Fruit fly (Drosophila melanogaster): Measurements from ENCODE around the gene CG9168.
A peak's percentile ranks its signal among the peaks of the same experiment; 100 is the strongest.

CG9168 gene

DNA sequence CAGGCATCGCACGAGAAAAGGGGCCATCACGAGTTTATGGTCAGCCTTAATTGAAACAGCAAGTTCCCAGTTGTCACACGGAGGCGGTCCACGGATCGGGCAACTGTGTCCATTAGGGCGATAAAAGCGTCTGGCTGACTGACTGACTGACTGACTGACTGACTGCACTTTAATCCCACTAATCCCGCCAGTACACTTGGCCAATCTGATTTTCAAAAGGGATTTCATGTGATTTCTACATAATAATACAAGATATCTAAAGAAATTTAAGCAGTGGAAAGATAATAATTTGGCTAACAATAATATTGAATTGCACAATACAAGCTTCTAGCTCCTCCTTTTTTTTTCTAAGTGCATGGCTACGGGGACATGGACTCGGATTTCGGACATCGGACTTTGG, 31.5 kb downstream of the CG9168 start (continued):
- TF ChIP-seq CG2202 (tag; optimal IDR thresholded peaks at IDR 0.05), result no peak
- no peak for TF ChIP-seq dpn (GFP tag; optimal IDR thresholded peaks at IDR 0.05)
- TF ChIP-seq CG6254 (GFP tag; optimal IDR thresholded peaks at IDR 0.05), result no peak
- no peak for TF ChIP-seq Hand (GFP tag; optimal IDR thresholded peaks at IDR 0.05)
- no peak for TF ChIP-seq sob (GFP tag; IDR thresholded peaks at IDR 0.05)
- TF ChIP-seq CG2199 (GFP tag; IDR thresholded peaks at IDR 0.05), result no peak
- TF ChIP-seq E2f2 (GFP tag; IDR thresholded peaks at IDR 0.05), result no peak
- TF ChIP-seq nerfin-1 (tag; optimal IDR thresholded peaks at IDR 0.05), result no peak
- no peak for TF ChIP-seq CG13287 (GFP tag; IDR thresholded peaks at IDR 0.05; ENCODE audit: partially characterized antibody)
- no peak for TF ChIP-seq Hey (tag; optimal IDR thresholded peaks at IDR 0.05)
- TF ChIP-seq nmo (GFP tag; optimal IDR thresholded peaks at IDR 0.05), result no peak
- TF ChIP-seq Hmx (GFP tag; optimal IDR thresholded peaks at IDR 0.05), result no peak
- no peak for TF ChIP-seq CG10274 (GFP tag; optimal IDR thresholded peaks at IDR 0.05)
- no peak for TF ChIP-seq Blimp-1 (GFP tag; optimal IDR thresholded peaks at IDR 0.05)
- TF ChIP-seq CG8924 (tag; optimal IDR thresholded peaks at IDR 0.05), result no peak
- peak; percentile 35 for TF ChIP-seq CG1603 (tag; optimal IDR thresholded peaks at IDR 0.05)
- no peak for TF ChIP-seq Mrtf (GFP tag; IDR thresholded peaks at IDR 0.05)
- peak; percentile 3 for TF ChIP-seq fd96Cb (tag; optimal IDR thresholded peaks at IDR 0.05)
- TF ChIP-seq kay (GFP tag; optimal IDR thresholded peaks at IDR 0.05), result no peak
- 0 out of 2 replicates have a peak, but pooled peaks have one; percentile 7 for TF ChIP-seq CG32772 (GFP tag; IDR thresholded peaks at IDR 0.05)
- no peak for TF ChIP-seq Sin3A (optimal IDR thresholded peaks at IDR 0.05)
- TF ChIP-seq fd3F (GFP tag; optimal IDR thresholded peaks at IDR 0.05), result no peak
- TF ChIP-seq dm (GFP tag; optimal IDR thresholded peaks at IDR 0.05), result no peak
- TF ChIP-seq CG11695 (GFP tag; IDR thresholded peaks at IDR 0.05), result no peak
- TF ChIP-seq amos (GFP tag; IDR thresholded peaks at IDR 0.05; ENCODE audit: partially characterized antibody), result no peak
- TF ChIP-seq CG15514 (GFP tag; optimal IDR thresholded peaks at IDR 0.05), result no peak
- TF ChIP-seq cg (GFP tag; optimal IDR thresholded peaks at IDR 0.05), result no peak
- no peak for TF ChIP-seq CHES-1-like (GFP tag; optimal IDR thresholded peaks at IDR 0.05)
- TF ChIP-seq B-H2 (GFP tag; optimal IDR thresholded peaks at IDR 0.05), result no peak
- TF ChIP-seq CG4820 (GFP tag; optimal IDR thresholded peaks at IDR 0.05), result no peak
- TF ChIP-seq CG34224 (GFP tag; IDR thresholded peaks at IDR 0.05; ENCODE audit: partially characterized antibody), result no peak
- TF ChIP-seq az2 (GFP tag; optimal IDR thresholded peaks at IDR 0.05), result no peak
- TF ChIP-seq CG42726 (GFP tag; IDR thresholded peaks at IDR 0.05; ENCODE audit: partially characterized antibody), result no peak
- TF ChIP-seq H2.0 (GFP tag; IDR thresholded peaks at IDR 0.05), result no peak
- peak; percentile 29 for TF ChIP-seq CG10979 (tag; optimal IDR thresholded peaks at IDR 0.05)
- TF ChIP-seq CG14667 (GFP tag; IDR thresholded peaks at IDR 0.05), result no peak
- no peak for TF ChIP-seq Nf-YB (GFP tag; optimal IDR thresholded peaks at IDR 0.05)
- TF ChIP-seq CG17328 (GFP tag; IDR thresholded peaks at IDR 0.05), result peak; percentile 24; the same call in 1 of the 2 replicates
- 0 out of 3 replicates have a peak, but pooled peaks have one; percentile 15 for TF ChIP-seq CG34422 (GFP tag; IDR thresholded peaks at IDR 0.05)
- TF ChIP-seq bsh (GFP tag; optimal IDR thresholded peaks at IDR 0.05), result peak in 1 of 2 experiments; percentile 48
- no peak for TF ChIP-seq cwo (GFP tag; optimal IDR thresholded peaks at IDR 0.05)
- peak; percentile 6; the same call in 1 of the 2 replicates for TF ChIP-seq CG10959 (GFP tag; IDR thresholded peaks at IDR 0.05)
- no peak for TF ChIP-seq MTF-1 (GFP tag; optimal IDR thresholded peaks at IDR 0.05; ENCODE audit: borderline replicate concordance)
- TF ChIP-seq CG4282 (GFP tag; optimal IDR thresholded peaks at IDR 0.05), result no peak
- no peak for TF ChIP-seq HmgD (GFP tag; optimal IDR thresholded peaks at IDR 0.05)
- TF ChIP-seq chm (GFP tag; IDR thresholded peaks at IDR 0.05), result peak; percentile 39; the same call in 1 of the 2 replicates
- no peak for TF ChIP-seq CG13894 (tag; optimal IDR thresholded peaks at IDR 0.05)
- no peak for TF ChIP-seq hb (GFP tag; IDR thresholded peaks at IDR 0.05; ENCODE audit: partially characterized antibody)
- TF ChIP-seq pzg (GFP tag; optimal IDR thresholded peaks at IDR 0.05), result no peak
- TF ChIP-seq HLH54F (GFP tag; optimal IDR thresholded peaks at IDR 0.05), result no peak

All from whole organism, embryonic.